Worm (Caenorhabditis elegans) whole organism, dauer: ENCODE data around the gene saps-1.

Experiments used
- unc-62 ChIP-seq: sonication (generic microtip); optimal IDR thresholded peaks from 2 replicates; lab custom pipeline; 2017; ENCODE audit warnings: missing biosample characterization, missing genetic modification reagents, missing genetic modification characterization

The saps-1 gene

ce11 chrII:11335670-11336069 lies 38.2 kb downstream of the saps-1 start:
- no peak for TF ChIP-seq unc-62

- TF ChIP-seq unc-62, result no peak
Observed at ce11 chrII:11336163-11336562, 38.7 kb downstream of the saps-1 start.

- TF ChIP-seq unc-62, result no peak
Observed at ce11 chrII:11336640-11337241, 39.3 kb downstream of the saps-1 start.

ce11 chrII:11337497-11338040 lies 40.1 kb downstream of the saps-1 start, which contains the start of gene sqt-1:
TSS of gene sqt-1 (minus strand) at chrII:11337837.
- no peak for TF ChIP-seq unc-62

ce11 chrII:11339507-11339906 lies 42.0 kb downstream of the saps-1 start, which contains the start of gene rmd-3:
TSS of gene rmd-3 (minus strand) at chrII:11339607.
- no peak for TF ChIP-seq unc-62

ce11 chrII:11343300-11343869 lies 45.9 kb downstream of the saps-1 start, which contains the start of gene lgc-20:
TSS of gene lgc-20 (minus strand) at chrII:11343610.
- no peak for TF ChIP-seq unc-62

- no peak for TF ChIP-seq unc-62
Observed at ce11 chrII:11344554-11344953, 47.1 kb downstream of the saps-1 start.

- no peak for TF ChIP-seq unc-62
Observed at ce11 chrII:11345570-11346029, 48.1 kb downstream of the saps-1 start, which contains the start of gene nduf-11. TSS of gene nduf-11 (minus strand) at chrII:11345620.

ce11 chrII:11347878-11348556 lies 50.5 kb downstream of the saps-1 start, which contains the start of the genes B0491.6 and pigm-1:
TSS of gene B0491.6 (minus strand) at chrII:11348343.
TSS of gene pigm-1 (plus strand) at chrII:11348445.
- TF ChIP-seq unc-62, result no peak

- no peak for TF ChIP-seq unc-62
Observed at ce11 chrII:11349892-11350291, 52.4 kb downstream of the saps-1 start, which contains the start of gene dph-5. TSS of gene dph-5 (plus strand) at chrII:11350192.
